Worm (Caenorhabditis elegans) whole organism, dauer: ENCODE data around the gene ZK228.3.

ENCODE experiments used
- unc-62 ChIP-seq: sonication (generic microtip); optimal IDR thresholded peaks from 2 replicates; lab custom pipeline; 2017; ENCODE audit warnings: missing biosample characterization, missing genetic modification reagents, missing genetic modification characterization

The ZK228.3 gene

DNA sequence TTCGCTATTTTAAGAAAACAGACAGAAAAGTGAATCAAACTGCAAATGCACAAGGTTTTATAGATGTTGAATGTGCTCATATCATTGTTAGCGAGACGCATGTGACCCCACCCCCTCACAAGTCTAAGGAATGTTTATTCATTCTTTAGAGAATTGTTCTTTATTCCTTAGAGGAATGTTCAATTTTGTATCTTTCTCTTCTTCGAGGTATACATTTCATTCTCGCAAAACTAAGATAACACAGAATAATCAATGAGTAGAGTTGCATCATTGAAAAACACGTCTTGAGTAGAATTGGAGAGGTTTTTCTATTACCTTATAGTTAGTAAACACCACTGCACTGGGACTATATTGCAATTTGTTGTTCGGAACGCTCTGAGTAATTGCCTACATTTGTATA, 26.1 kb downstream of the ZK228.3 start, which contains the start of gene ZK262.20:
ZK262.20 (minus strand) TSS at position 101 of the 400 bp plus-strand sequence.
- no peak for TF ChIP-seq unc-62 (GFP tag; lab: Kevin White, UChicago)

DNA sequence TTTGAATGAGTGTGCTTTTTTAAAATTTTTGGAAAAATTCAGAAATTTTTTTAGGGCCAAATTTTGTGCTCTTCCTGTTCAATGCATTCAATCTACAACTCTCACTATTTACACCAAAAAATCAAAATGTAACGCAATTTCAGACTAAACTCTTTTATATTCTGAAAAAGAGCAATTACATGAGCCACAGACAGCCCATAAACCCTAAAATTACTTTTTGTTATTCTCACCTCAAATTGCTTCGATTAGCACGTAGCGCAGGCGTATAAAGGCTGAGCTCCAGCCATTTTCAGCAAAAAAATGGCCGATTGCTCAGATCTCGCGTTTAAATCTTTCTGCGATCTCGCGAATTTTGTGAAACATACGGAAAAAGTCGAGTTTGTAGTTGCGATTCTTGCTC, 29.6 kb downstream of the ZK228.3 start, which contains the start of gene srw-82:
srw-82 (plus strand) TSS at position 301 of the 400 bp plus-strand sequence.
- no peak for TF ChIP-seq unc-62 (GFP tag; lab: Kevin White, UChicago)

DNA sequence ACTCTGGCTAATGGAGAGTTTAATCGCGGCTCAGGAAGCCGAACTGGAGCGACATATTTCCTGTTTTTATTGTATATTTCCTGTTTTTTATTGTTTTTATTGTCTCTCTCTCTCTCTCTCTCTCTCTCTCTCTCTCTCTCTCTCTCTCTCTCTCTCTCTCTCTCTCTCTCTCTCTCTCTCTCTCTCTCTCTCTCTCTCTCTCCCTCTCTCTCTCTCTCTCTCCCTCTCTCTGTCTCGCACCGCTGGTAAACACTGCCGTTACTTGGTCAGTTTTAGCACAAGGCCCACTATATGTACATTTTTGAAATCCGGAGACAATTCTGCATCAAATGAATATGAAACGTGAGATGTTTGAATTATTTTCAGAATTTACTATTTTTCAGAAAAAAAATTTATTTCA, 30.2 kb downstream of the ZK228.3 start:
- TF ChIP-seq unc-62 (GFP tag; lab: Kevin White, UChicago), result no peak

DNA sequence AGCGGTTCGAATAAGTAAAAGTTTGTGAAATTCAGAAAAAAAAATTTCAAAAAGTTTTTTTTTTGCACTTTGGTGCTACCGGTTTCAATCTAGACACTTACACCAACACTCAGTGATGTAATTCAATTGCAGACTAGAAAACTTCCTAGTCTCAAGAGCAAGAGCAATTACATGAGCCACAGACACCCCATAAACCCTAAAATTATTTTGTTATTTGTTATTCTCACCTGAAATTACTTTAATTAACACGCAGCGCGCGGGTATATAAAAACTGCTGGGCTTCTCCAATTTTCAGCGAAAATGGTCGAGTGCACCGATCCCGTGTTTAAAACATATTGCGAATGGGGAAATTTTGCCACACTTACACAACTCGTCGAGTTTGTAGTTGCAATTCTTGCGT, 34.8 kb downstream of the ZK228.3 start, which contains the start of gene srw-83:
srw-83 (plus strand) TSS at position 301 of the 400 bp plus-strand sequence.
- TF ChIP-seq unc-62 (GFP tag; lab: Kevin White, UChicago), result no peak

- TF ChIP-seq unc-62 (GFP tag; lab: Kevin White, UChicago), result no peak
Observed at ce11 chrV:18425544-18425943, 35.5 kb downstream of the ZK228.3 start, which contains the start of gene ZK262.19. TSS of gene ZK262.19 (minus strand) at chrV:18425644.

- TF ChIP-seq unc-62 (GFP tag; lab: Kevin White, UChicago), result no peak
Observed at ce11 chrV:18424471-18424870, 36.6 kb downstream of the ZK228.3 start, which contains the start of gene ZK262.4. TSS of gene ZK262.4 (minus strand) at chrV:18424571.

- TF ChIP-seq unc-62 (GFP tag; lab: Kevin White, UChicago), result no peak
Observed at ce11 chrV:18420797-18421196, 40.3 kb downstream of the ZK228.3 start, which contains the start of gene srj-26. TSS of gene srj-26 (plus strand) at chrV:18421097.

DNA sequence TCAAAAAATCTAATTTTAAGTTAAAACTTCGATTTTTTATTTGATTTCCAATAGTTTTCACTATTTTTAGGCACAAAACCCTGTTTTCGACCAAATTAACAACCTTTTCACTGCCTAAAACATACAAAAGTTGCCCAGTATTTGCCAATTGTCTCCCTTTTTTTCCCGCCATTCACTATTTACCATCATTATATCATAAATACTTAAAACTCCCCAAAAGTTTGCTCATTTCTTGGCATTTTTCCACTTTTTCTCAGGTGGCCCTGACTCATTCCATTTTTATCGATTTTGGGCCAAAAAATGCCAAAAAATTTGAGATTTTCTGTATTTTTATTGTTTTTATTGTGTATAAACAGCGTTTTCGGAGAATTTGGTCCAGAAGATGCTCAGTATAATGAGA, 47.0 kb downstream of the ZK228.3 start, which contains the start of gene txt-8:
txt-8 (plus strand) TSS at position 301 of the 400 bp plus-strand sequence.
- no peak for TF ChIP-seq unc-62 (GFP tag; lab: Kevin White, UChicago)

- no peak for TF ChIP-seq unc-62 (GFP tag; lab: Kevin White, UChicago)
Observed at ce11 chrV:18412887-18413286, 48.2 kb downstream of the ZK228.3 start, which contains the start of gene ZK262.2. TSS of gene ZK262.2 (minus strand) at chrV:18412987.

DNA sequence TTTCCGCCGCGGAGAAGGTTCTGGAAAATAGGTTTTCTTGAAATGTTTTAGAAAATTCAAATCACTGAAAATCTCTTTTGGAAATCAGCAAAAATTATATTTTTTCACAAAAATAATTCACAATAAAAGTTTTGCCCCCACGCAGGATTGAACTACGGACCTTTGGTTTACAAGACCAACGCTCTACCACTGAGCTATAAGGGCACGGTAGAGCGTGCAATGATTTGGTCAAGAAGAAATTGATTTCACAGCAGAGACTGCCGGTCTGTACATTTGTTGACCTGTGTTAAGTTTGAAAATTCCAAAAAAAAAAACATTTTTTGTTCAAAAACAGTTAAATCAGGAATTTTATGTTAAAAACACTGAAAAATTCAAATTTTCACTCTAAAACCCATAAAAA, 48.7 kb downstream of the ZK228.3 start:
- TF ChIP-seq unc-62 (GFP tag; lab: Kevin White, UChicago), result no peak

ce11 chrV:18410142-18410541, 50.9 kb downstream of the ZK228.3 start, which contains the start of gene srh-207:
TSS of gene srh-207 (minus strand) at chrV:18410242.
- TF ChIP-seq unc-62 (GFP tag; lab: Kevin White, UChicago), result no peak
